Fruit fly (Drosophila melanogaster) whole organism, pupa: ENCODE measurements around the gene mnb.

ENCODE experiments used
- CG10348 ChIP-seq: fragments of 200-800 bp; sonication (Bioruptor generic); IDR thresholded peaks from 2 replicates; pipeline ENCODE4 v1.3.6; 2022; ENCODE audit warnings: missing biosample characterization, missing genetic modification characterization
- CG12605 ChIP-seq: fragments of 200-800 bp; sonication (Bioruptor generic); IDR thresholded peaks from 2 replicates; pipeline ENCODE4 v1.3.6; 2022; ENCODE audit warnings: missing biosample characterization, missing genetic modification characterization
- CG13204 ChIP-seq: fragments of 200-800 bp; sonication (Bioruptor generic); optimal IDR thresholded peaks from 2 replicates; lab custom pipeline; 2018; ENCODE audit warnings: missing biosample characterization, mild to moderate bottlenecking, missing genetic modification characterization, moderate library complexity
- CG14655 ChIP-seq: fragments of 200-800 bp; sonication (Bioruptor generic); optimal IDR thresholded peaks from 3 replicates; lab custom pipeline; 2017; ENCODE audit warnings: mild to moderate bottlenecking, missing biosample characterization, missing genetic modification reagents, missing genetic modification characterization
- CG15710 ChIP-seq: fragments of 200-800 bp; sonication (Bioruptor generic); optimal IDR thresholded peaks from 2 replicates; lab custom pipeline; 2018; ENCODE audit warnings: missing biosample characterization, mild to moderate bottlenecking, missing genetic modification characterization, moderate library complexity
- CG17806 ChIP-seq: fragments of 200-800 bp; sonication (Bioruptor generic); optimal IDR thresholded peaks from 2 replicates; lab custom pipeline; 2018; ENCODE audit warnings: missing biosample characterization, mild to moderate bottlenecking, missing genetic modification characterization, moderate library complexity
- CG32121 ChIP-seq: fragments of 200-800 bp; sonication (Bioruptor generic); IDR thresholded peaks from 2 replicates; pipeline ENCODE4 v1.3.6; 2022; ENCODE audit warnings: missing biosample characterization, missing genetic modification characterization
- CG34367 ChIP-seq: fragments of 200-800 bp; sonication (Bioruptor generic); optimal IDR thresholded peaks from 2 replicates; lab custom pipeline; 2018; ENCODE audit warnings: missing biosample characterization, mild to moderate bottlenecking, missing genetic modification characterization
- CG4496 ChIP-seq: fragments of 200-800 bp; sonication (Bioruptor generic); IDR thresholded peaks from 3 replicates; pipeline ENCODE4 v1.3.6; 2022; ENCODE audit warnings: missing biosample characterization, missing genetic modification characterization
- CG8159 ChIP-seq: fragments of 200-800 bp; sonication (Bioruptor generic); optimal IDR thresholded peaks from 3 replicates; lab custom pipeline; 2018; ENCODE audit warnings: missing biosample characterization, mild to moderate bottlenecking, missing genetic modification characterization, moderate library complexity
- CG8301 ChIP-seq: fragments of 200-800 bp; sonication (Bioruptor generic); optimal IDR thresholded peaks from 2 replicates; lab custom pipeline; 2018; ENCODE audit warnings: missing biosample characterization, mild to moderate bottlenecking, missing genetic modification characterization
- CG9948 ChIP-seq: fragments of 200-800 bp; sonication (Bioruptor generic); optimal IDR thresholded peaks from 2 replicates; lab custom pipeline; 2018; ENCODE audit warnings: missing biosample characterization, mild to moderate bottlenecking, missing genetic modification characterization, moderate library complexity
- D1 ChIP-seq: fragments of 200-800 bp; sonication (Bioruptor generic); optimal IDR thresholded peaks from 2 replicates; lab custom pipeline; 2018; ENCODE audit warnings: missing biosample characterization, mild to moderate bottlenecking, missing genetic modification characterization, moderate library complexity
- EcR ChIP-seq: fragments of 200-800 bp; sonication (Bioruptor generic); optimal IDR thresholded peaks from 3 replicates; lab custom pipeline; 2019; ENCODE audit warnings: missing biosample characterization, missing genetic modification characterization, mild to moderate bottlenecking, moderate library complexity, missing genetic modification reagents
- Ets98B ChIP-seq: fragments of 200-800 bp; sonication (Bioruptor generic); IDR thresholded peaks from 2 replicates; pipeline ENCODE4 v1.3.6; 2022; ENCODE audit warnings: missing biosample characterization, missing genetic modification characterization
- Pif1A ChIP-seq: fragments of 200-800 bp; sonication (Bioruptor generic); optimal IDR thresholded peaks from 3 replicates; lab custom pipeline; 2016; ENCODE audit warnings: missing biosample characterization, missing genetic modification characterization
- Pif1B ChIP-seq: fragments of 200-800 bp; sonication (Bioruptor generic); optimal IDR thresholded peaks from 3 replicates; lab custom pipeline; 2016; ENCODE audit warnings: missing biosample characterization, missing genetic modification characterization
- Snoo ChIP-seq: fragments of 200-800 bp; sonication (Bioruptor generic); optimal IDR thresholded peaks from 3 replicates; lab custom pipeline; 2017; ENCODE audit warnings: missing biosample characterization, mild to moderate bottlenecking, missing genetic modification characterization, inconsistent platforms
- fd96Ca ChIP-seq: fragments of 200-800 bp; sonication (Bioruptor generic); IDR thresholded peaks from 3 replicates; pipeline ENCODE4 v1.3.6; 2022; ENCODE audit warnings: missing biosample characterization, missing genetic modification characterization
- gl ChIP-seq: fragments of 200-800 bp; sonication (Bioruptor generic); optimal IDR thresholded peaks from 2 replicates; lab custom pipeline; 2018; ENCODE audit warnings: missing biosample characterization, mild to moderate bottlenecking, missing genetic modification characterization
- rn ChIP-seq: fragments of 200-800 bp; sonication (Bioruptor generic); IDR thresholded peaks from 2 replicates; pipeline ENCODE4 v1.3.6; 2022; ENCODE audit warnings: missing biosample characterization, missing genetic modification characterization

mnb gene

DNA sequence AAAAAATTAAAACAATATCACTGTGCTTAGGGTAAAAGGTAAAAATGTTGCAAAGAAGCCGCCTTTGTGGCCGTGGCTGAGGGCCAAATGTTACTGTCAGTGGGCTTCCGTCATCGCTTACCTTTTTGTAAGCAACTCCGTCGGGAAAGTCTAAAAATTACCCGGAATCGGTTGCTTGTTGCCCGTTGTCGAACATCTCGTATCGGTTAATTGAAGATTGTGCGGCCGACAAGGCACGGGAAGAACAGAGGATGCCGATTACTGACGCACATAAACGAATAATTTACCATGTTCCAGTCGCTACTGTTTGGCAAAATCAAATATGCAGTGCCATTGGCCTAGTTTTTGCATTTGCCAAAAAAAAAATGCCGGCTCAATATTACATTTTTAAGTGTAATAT lies 31.0 kb downstream of the mnb start, which contains the start of gene Mco4:
Mco4 (minus strand) TSS at position 101 of the 400 bp plus-strand sequence.
- TF ChIP-seq Ets98B (GFP tag; lab: Robert Waterston, UW) (no peak), gl (tag; lab: Kevin White, UChicago) (no peak), CG17806 (no peak)

DNA sequence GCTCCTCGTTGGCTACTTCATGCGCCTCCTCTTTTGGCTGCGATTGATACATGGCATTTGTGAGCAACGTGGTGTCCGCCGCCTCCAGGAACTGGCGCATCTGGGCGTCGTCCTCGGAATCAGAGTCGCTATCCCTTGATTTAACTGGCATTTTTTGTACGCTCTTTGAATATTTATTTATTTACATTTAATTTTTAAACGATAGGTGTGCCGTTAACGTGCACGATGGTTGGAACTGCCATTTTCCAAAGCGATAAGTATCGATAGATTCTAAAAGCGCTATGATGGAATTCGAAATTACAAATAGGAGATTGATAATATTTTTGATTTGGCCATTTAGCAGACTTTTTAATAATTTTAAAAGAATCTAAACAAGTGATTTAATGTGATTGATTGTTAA lies 34.6 kb downstream of the mnb start, which contains the start of gene CG32554:
CG32554 (minus strand) TSS at position 229 of the 400 bp plus-strand sequence.
- TF ChIP-seq Pif1B (GFP tag; lab: Kevin White, UChicago) (no peak), Snoo (no peak), D1 (no peak), CG9948 (tag; lab: Kevin White, UChicago) (no peak), CG17806 (no peak), CG8301 (tag; lab: Kevin White, UChicago) (no peak), Pif1A (no peak), fd96Ca (no peak), CG4496 (GFP tag; lab: Robert Waterston, UW) (no peak), gl (tag; lab: Kevin White, UChicago) (no peak), EcR (GFP tag; lab: Kevin White, UChicago) (no peak), CG8159 (tag; lab: Kevin White, UChicago) (no peak), rn (GFP tag; lab: Robert Waterston, UW) (no peak), CG14655 (GFP tag; lab: Kevin White, UChicago) (no peak), CG10348 (GFP tag; lab: Robert Waterston, UW) (no peak)

- TF ChIP-seq EcR (GFP tag; lab: Kevin White, UChicago) (peak; percentile 7), fd96Ca (peak; percentile 20; the same call in 1 of the 3 replicates), gl (tag; lab: Kevin White, UChicago) (no peak), Snoo (peak; percentile 21), CG14655 (GFP tag; lab: Kevin White, UChicago) (no peak), CG4496 (GFP tag; lab: Robert Waterston, UW) (peak; percentile 28; the same call in 1 of the 3 replicates)
Observed at dm6 chrX:17850179-17850578, 36.8 kb downstream of the mnb start, which contains the start of the genes CG15814 and Spt7. Gene CG15814 (minus strand): TSS chrX:17850342. Gene Spt7 (plus strand): TSS chrX:17850460.

DNA sequence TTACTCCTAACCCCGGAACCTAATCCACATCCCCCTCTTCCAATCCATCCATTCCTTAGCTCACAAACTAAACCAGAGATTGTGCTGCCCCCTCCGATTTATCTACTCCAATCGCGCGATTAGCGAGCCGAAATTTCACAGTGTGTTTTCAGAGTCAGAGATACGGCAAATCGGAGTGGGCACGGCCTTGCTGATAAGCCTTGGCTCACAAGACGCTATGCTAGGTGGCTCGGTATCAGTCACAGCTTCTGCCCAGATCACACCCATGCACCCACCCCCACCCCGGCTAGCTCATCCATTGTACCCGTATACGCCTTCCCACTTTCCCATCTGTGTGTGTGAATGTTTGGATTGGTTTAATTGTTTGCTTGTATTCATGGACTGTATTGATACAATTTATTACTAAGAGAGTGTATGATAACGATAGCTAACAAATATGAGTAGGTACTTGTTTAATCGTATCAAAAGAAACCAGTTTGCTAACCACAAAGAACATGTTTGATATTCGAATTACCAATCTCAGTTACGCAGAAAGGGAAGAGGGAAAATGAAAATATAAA lies 41.1 kb downstream of the mnb start:
- TF ChIP-seq Ets98B (GFP tag; lab: Robert Waterston, UW) (no peak), Pif1B (GFP tag; lab: Kevin White, UChicago) (no peak), CG12605 (GFP tag; lab: Robert Waterston, UW) (no peak), CG8159 (tag; lab: Kevin White, UChicago) (no peak), gl (tag; lab: Kevin White, UChicago) (no peak), CG17806 (no peak), rn (GFP tag; lab: Robert Waterston, UW) (no peak), CG8301 (tag; lab: Kevin White, UChicago) (no peak), CG34367 (tag; lab: Kevin White, UChicago) (no peak), Snoo (no peak), CG10348 (GFP tag; lab: Robert Waterston, UW) (no peak), fd96Ca (no peak), CG13204 (GFP tag; lab: Kevin White, UChicago) (no peak), CG4496 (GFP tag; lab: Robert Waterston, UW) (no peak), CG15710 (tag; lab: Kevin White, UChicago) (no peak), CG32121 (no peak), Pif1A (no peak)
- TF ChIP-seq, all 21 proteins: peak for 0

dm6 chrX:17844623-17845022 lies 42.4 kb downstream of the mnb start, which contains the start of the genes CG8142 and Ucp4A:
Gene CG8142 (minus strand): TSS chrX:17844704.
Gene Ucp4A (plus strand): TSS chrX:17844949.
- TF ChIP-seq Ets98B (GFP tag; lab: Robert Waterston, UW) = peak; percentile 91
- no peak for TF ChIP-seq D1
- TF ChIP-seq CG15710 (tag; lab: Kevin White, UChicago) = peak; percentile 96
- TF ChIP-seq CG10348 (GFP tag; lab: Robert Waterston, UW) = peak; percentile 87
- peak; percentile 93 for TF ChIP-seq fd96Ca
- TF ChIP-seq CG34367 (tag; lab: Kevin White, UChicago) = peak; percentile 82
- peak; percentile 94 for TF ChIP-seq CG12605 (GFP tag; lab: Robert Waterston, UW)
- peak; percentile 72 for TF ChIP-seq gl (tag; lab: Kevin White, UChicago)
- peak; percentile 97 for TF ChIP-seq CG4496 (GFP tag; lab: Robert Waterston, UW)
- peak; percentile 91 for TF ChIP-seq CG17806
- no peak for TF ChIP-seq Pif1A
- no peak for TF ChIP-seq CG13204 (GFP tag; lab: Kevin White, UChicago)
- TF ChIP-seq Snoo = peak; percentile 88
- TF ChIP-seq rn (GFP tag; lab: Robert Waterston, UW) = peak; percentile 94
- peak; percentile 85 for TF ChIP-seq Pif1B (GFP tag; lab: Kevin White, UChicago)
- TF ChIP-seq CG14655 (GFP tag; lab: Kevin White, UChicago) = no peak
- TF ChIP-seq EcR (GFP tag; lab: Kevin White, UChicago) = peak; percentile 40
- TF ChIP-seq CG9948 (tag; lab: Kevin White, UChicago) = peak; percentile 86
- TF ChIP-seq CG32121 = peak; percentile 95
- TF ChIP-seq CG8301 (tag; lab: Kevin White, UChicago) = peak; percentile 90
- peak; percentile 94 for TF ChIP-seq CG8159 (tag; lab: Kevin White, UChicago)

- TF ChIP-seq Ets98B (GFP tag; lab: Robert Waterston, UW) (no peak), CG8159 (tag; lab: Kevin White, UChicago) (no peak), CG4496 (GFP tag; lab: Robert Waterston, UW) (peak; percentile 40; the same call in 1 of the 3 replicates), CG10348 (GFP tag; lab: Robert Waterston, UW) (no peak), CG9948 (tag; lab: Kevin White, UChicago) (no peak), CG12605 (GFP tag; lab: Robert Waterston, UW) (no peak)
Observed at dm6 chrX:17841923-17842322, 45.1 kb downstream of the mnb start, which contains the start of gene Taf9. Gene Taf9 (plus strand): TSS chrX:17842161.
